Fruit fly (Drosophila melanogaster) whole organism, prepupa: Measurements from ENCODE around the gene Clc.

Experiments used
- Blimp-1 ChIP-seq: fragments of 200-800 bp; sonication (Bioruptor generic); optimal IDR thresholded peaks from 3 replicates; lab custom pipeline; 2017; ENCODE audit warnings: missing biosample characterization, missing genetic modification characterization, mild to moderate bottlenecking, moderate library complexity, missing genetic modification reagents
- CG10631 ChIP-seq: fragments of 200-800 bp; sonication (Bioruptor generic); optimal IDR thresholded peaks from 2 replicates; lab custom pipeline; 2016; ENCODE audit warnings: missing biosample characterization, missing genetic modification characterization
- CG10669 ChIP-seq: fragments of 200-800 bp; sonication (Bioruptor generic); optimal IDR thresholded peaks from 3 replicates; lab custom pipeline; 2018; ENCODE audit warnings: missing biosample characterization, mild to moderate bottlenecking, missing genetic modification characterization, moderate library complexity
- CG11294 ChIP-seq: fragments of 200-800 bp; sonication (Bioruptor generic); IDR thresholded peaks from 2 replicates; pipeline ENCODE4 v1.3.6; 2022; ENCODE audit warnings: missing biosample characterization, missing genetic modification characterization
- CG11762 ChIP-seq: fragments of 200-800 bp; sonication (Bioruptor generic); optimal IDR thresholded peaks from 3 replicates; lab custom pipeline; 2016; ENCODE audit warnings: missing biosample characterization, missing genetic modification characterization; ENCODE audit not compliant: insufficient read depth
- CG11902 ChIP-seq: fragments of 200-800 bp; sonication (Bioruptor generic); optimal IDR thresholded peaks from 3 replicates; lab custom pipeline; 2016; ENCODE audit warnings: missing biosample characterization, missing genetic modification characterization
- CG1621 ChIP-seq: fragments of 200-800 bp; sonication (Bioruptor generic); optimal IDR thresholded peaks from 3 replicates; lab custom pipeline; 2018; ENCODE audit warnings: missing biosample characterization, mild to moderate bottlenecking, missing genetic modification characterization
- CG31627 ChIP-seq: fragments of 200-800 bp; sonication (Bioruptor generic); optimal IDR thresholded peaks from 3 replicates; lab custom pipeline; 2016; ENCODE audit warnings: missing biosample characterization, missing genetic modification characterization
- CG34406 ChIP-seq: fragments of 200-800 bp; sonication (Bioruptor generic); optimal IDR thresholded peaks from 3 replicates; lab custom pipeline; 2016; ENCODE audit warnings: missing biosample characterization, missing genetic modification characterization
- CG3919 ChIP-seq: fragments of 200-800 bp; sonication (Bioruptor generic); optimal IDR thresholded peaks from 3 replicates; lab custom pipeline; 2016; ENCODE audit warnings: missing biosample characterization, missing genetic modification characterization
- CG4318 ChIP-seq: fragments of 200-800 bp; sonication (Bioruptor generic); optimal IDR thresholded peaks from 3 replicates; lab custom pipeline; 2017; ENCODE audit warnings: missing biosample characterization, mild to moderate bottlenecking, missing genetic modification characterization
- CG6163 ChIP-seq: fragments of 200-800 bp; sonication (Bioruptor generic); IDR thresholded peaks from 3 replicates; pipeline ENCODE4 v1.3.6; 2022; ENCODE audit warnings: missing biosample characterization, missing genetic modification characterization
- CG6792 ChIP-seq: fragments of 200-800 bp; sonication (Bioruptor generic); optimal IDR thresholded peaks from 3 replicates; lab custom pipeline; 2016; ENCODE audit warnings: missing biosample characterization, missing genetic modification characterization
- CG6808 ChIP-seq: fragments of 200-800 bp; sonication (Bioruptor generic); optimal IDR thresholded peaks from 3 replicates; lab custom pipeline; 2017; ENCODE audit warnings: missing biosample characterization, missing genetic modification characterization, mild to moderate bottlenecking, moderate library complexity, missing genetic modification reagents
- CG6854 ChIP-seq: fragments of 200-800 bp; sonication (Bioruptor generic); optimal IDR thresholded peaks from 2 replicates; lab custom pipeline; 2017; ENCODE audit warnings: missing biosample characterization, mild to moderate bottlenecking, missing genetic modification characterization
- CG8119 ChIP-seq: fragments of 200-800 bp; sonication (Bioruptor generic); IDR thresholded peaks from 3 replicates; pipeline ENCODE4 v1.3.6; 2022; ENCODE audit warnings: missing biosample characterization, missing genetic modification characterization
- CG8319 ChIP-seq: fragments of 200-800 bp; sonication (Bioruptor generic); optimal IDR thresholded peaks from 3 replicates; lab custom pipeline; 2016; ENCODE audit warnings: missing biosample characterization, missing genetic modification characterization
- CG8632 ChIP-seq: fragments of 200-800 bp; sonication (Bioruptor generic); optimal IDR thresholded peaks from 3 replicates; lab custom pipeline; 2016; ENCODE audit warnings: missing biosample characterization, missing genetic modification characterization
- Eip78C ChIP-seq: fragments of 200-800 bp; sonication (Bioruptor generic); peaks from one replicate; lab custom pipeline; 2016; ENCODE audit warnings: missing biosample characterization, missing genetic modification characterization
- Eip93F ChIP-seq: fragments of 200-800 bp; sonication (Bioruptor generic); optimal IDR thresholded peaks from 2 replicates; lab custom pipeline; 2016; ENCODE audit warnings: missing biosample characterization, mild to moderate bottlenecking, missing genetic modification characterization
- Ets21C ChIP-seq: fragments of 200-800 bp; sonication (Bioruptor generic); optimal IDR thresholded peaks from 3 replicates; lab custom pipeline; 2016; ENCODE audit warnings: missing biosample characterization, missing genetic modification characterization
- Ets96B ChIP-seq: fragments of 200-800 bp; optimal IDR thresholded peaks from 2 replicates; lab custom pipeline; 2019; ENCODE audit warnings: missing biosample characterization, mild to moderate bottlenecking, missing genetic modification characterization, moderate library complexity
- Gug ChIP-seq: fragments of 200-800 bp; sonication (Bioruptor generic); IDR thresholded peaks from 2 replicates; pipeline ENCODE4 v1.3.6; 2022; ENCODE audit warnings: missing biosample characterization, missing genetic modification characterization
- Lpt ChIP-seq: fragments of 200-800 bp; sonication (Bioruptor generic); optimal IDR thresholded peaks from 3 replicates; lab custom pipeline; 2016; ENCODE audit warnings: missing biosample characterization, missing genetic modification characterization
- Met ChIP-seq: fragments of 200-800 bp; sonication (Bioruptor generic); optimal IDR thresholded peaks from 3 replicates; lab custom pipeline; 2016; ENCODE audit warnings: missing biosample characterization, missing genetic modification characterization
- OdsH ChIP-seq: fragments of 200-800 bp; sonication (Bioruptor generic); optimal IDR thresholded peaks from 3 replicates; lab custom pipeline; 2016; ENCODE audit warnings: missing biosample characterization, missing genetic modification characterization
- Smox ChIP-seq: fragments of 200-800 bp; sonication (Bioruptor generic); optimal IDR thresholded peaks from 3 replicates; lab custom pipeline; 2016; ENCODE audit warnings: missing biosample characterization, missing genetic modification characterization
- Sox102F ChIP-seq: fragments of 200-800 bp; sonication (Bioruptor generic); optimal IDR thresholded peaks from 2 replicates; lab custom pipeline; 2016; ENCODE audit warnings: missing biosample characterization, mild to moderate bottlenecking, missing genetic modification characterization
- Sox15 ChIP-seq: fragments of 200-800 bp; sonication (Bioruptor generic); optimal IDR thresholded peaks from 3 replicates; lab custom pipeline; 2016; ENCODE audit warnings: missing biosample characterization, missing genetic modification characterization
- achi ChIP-seq: fragments of 200-800 bp; sonication (Bioruptor generic); optimal IDR thresholded peaks from 3 replicates; lab custom pipeline; 2016; ENCODE audit warnings: missing biosample characterization, missing genetic modification characterization
- acj6 ChIP-seq: fragments of 200-800 bp; sonication (Bioruptor generic); optimal IDR thresholded peaks from 3 replicates; lab custom pipeline; 2016; ENCODE audit warnings: missing biosample characterization, missing genetic modification characterization
- dac ChIP-seq: fragments of 200-800 bp; sonication (Bioruptor generic); optimal IDR thresholded peaks from 2 replicates; lab custom pipeline; 2017; ENCODE audit warnings: missing biosample characterization, mild to moderate bottlenecking, missing genetic modification characterization
- dsx ChIP-seq: fragments of 200-800 bp; optimal IDR thresholded peaks from 3 replicates; lab custom pipeline; 2019; ENCODE audit warnings: missing biosample characterization, mild to moderate bottlenecking, missing genetic modification characterization, moderate library complexity; ENCODE audit not compliant: poor library complexity, severe bottlenecking
- eg ChIP-seq: fragments of 200-800 bp; sonication (Bioruptor generic); IDR thresholded peaks from 3 replicates; pipeline ENCODE4 v1.3.6; 2022; ENCODE audit warnings: missing biosample characterization, missing genetic modification characterization
- esn ChIP-seq: fragments of 200-800 bp; sonication (Bioruptor generic); optimal IDR thresholded peaks from 2 replicates; lab custom pipeline; 2016; ENCODE audit warnings: missing biosample characterization, mild to moderate bottlenecking, missing genetic modification characterization, moderate library complexity
- fd59A ChIP-seq: fragments of 200-800 bp; sonication (Bioruptor generic); optimal IDR thresholded peaks from 2 replicates; lab custom pipeline; 2017; ENCODE audit warnings: missing biosample characterization, mild to moderate bottlenecking, missing genetic modification characterization, missing genetic modification reagents
- fd85E ChIP-seq: fragments of 200-800 bp; sonication (Bioruptor generic); optimal IDR thresholded peaks from 3 replicates; lab custom pipeline; 2016; ENCODE audit warnings: missing biosample characterization, missing genetic modification characterization
- lz ChIP-seq: fragments of 200-800 bp; sonication (Bioruptor generic); optimal IDR thresholded peaks from 3 replicates; lab custom pipeline; 2016; ENCODE audit warnings: missing biosample characterization, missing genetic modification characterization
- net ChIP-seq: fragments of 200-800 bp; sonication (Bioruptor generic); optimal IDR thresholded peaks from 3 replicates; lab custom pipeline; 2016; ENCODE audit warnings: missing biosample characterization, missing genetic modification characterization
- pdm3 ChIP-seq: fragments of 200-800 bp; sonication (Bioruptor generic); optimal IDR thresholded peaks from 3 replicates; lab custom pipeline; 2016; ENCODE audit warnings: missing biosample characterization, missing genetic modification characterization
- salr ChIP-seq, 2 experiments: fragments of 200-800 bp; sonication (Bioruptor generic); optimal IDR thresholded peaks; 3 replicates each; lab custom pipeline; 2016 to 2018; ENCODE audit warnings: missing biosample characterization in 2 of 2, missing genetic modification characterization in 2 of 2, mild to moderate bottlenecking in 1 of 2
- spab ChIP-seq: fragments of 200-800 bp; sonication (Bioruptor generic); optimal IDR thresholded peaks from 2 replicates; lab custom pipeline; 2017; ENCODE audit warnings: missing biosample characterization, mild to moderate bottlenecking, missing genetic modification characterization, missing genetic modification reagents
- ss ChIP-seq, 2 experiments: fragments of 200-800 bp; sonication (Bioruptor generic); optimal IDR thresholded peaks; 2 replicates in 1 of 2; 3 replicates in 1 of 2; lab custom pipeline; 2017 to 2018; ENCODE audit warnings: mild to moderate bottlenecking in 2 of 2, missing biosample characterization in 2 of 2, missing genetic modification characterization in 2 of 2, moderate library complexity in 1 of 2
- svp ChIP-seq: fragments of 200-800 bp; sonication (Bioruptor generic); peaks from one replicate; lab custom pipeline; 2016; ENCODE audit warnings: missing biosample characterization, missing genetic modification characterization
- topi ChIP-seq: fragments of 200-800 bp; sonication (Bioruptor generic); optimal IDR thresholded peaks from 3 replicates; lab custom pipeline; 2016; ENCODE audit warnings: missing biosample characterization, missing genetic modification characterization
- vri ChIP-seq: fragments of 200-800 bp; sonication (Bioruptor generic); optimal IDR thresholded peaks from 3 replicates; lab custom pipeline; 2016; ENCODE audit warnings: missing biosample characterization, mild to moderate bottlenecking, missing genetic modification characterization

Gene Clc

DNA sequence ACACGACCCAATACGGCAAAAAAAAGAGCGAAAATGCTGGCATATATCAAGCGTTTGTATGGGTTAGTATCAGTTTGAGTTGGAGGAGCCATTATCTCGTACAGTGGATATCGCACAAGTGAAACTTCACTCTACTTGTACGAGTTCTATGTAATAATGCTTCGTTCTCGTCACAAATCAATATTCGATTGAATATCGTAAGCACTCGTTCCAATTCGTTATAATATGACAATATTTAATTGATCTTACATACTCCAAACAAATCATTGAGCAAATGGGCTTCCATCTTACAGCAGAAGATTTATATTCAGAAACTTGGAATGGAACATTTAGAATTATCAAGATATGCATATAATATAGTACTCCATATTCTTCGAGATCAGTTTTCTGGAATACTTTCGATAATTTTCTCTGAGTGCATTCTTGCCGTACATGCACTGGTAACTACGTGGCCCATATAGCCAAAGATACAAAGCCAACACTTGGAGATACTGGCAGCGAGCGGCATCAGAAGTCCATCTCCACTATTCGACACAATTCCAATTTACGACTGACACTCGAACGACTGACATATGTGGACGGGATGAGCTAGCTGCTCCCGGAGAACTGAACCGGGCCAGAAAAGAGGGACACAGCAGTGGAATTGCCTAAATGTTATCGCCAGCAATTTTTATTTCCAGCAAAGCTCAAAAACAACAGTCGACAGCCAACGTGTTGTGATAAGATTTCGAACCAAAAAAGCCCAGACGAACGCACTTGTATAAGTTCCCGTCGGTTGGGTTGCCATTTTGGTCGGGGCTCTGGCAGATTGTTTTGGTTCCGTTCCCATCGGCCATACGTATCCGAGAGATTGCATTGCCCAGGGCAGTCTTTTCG is 47.7 kb upstream of the Clc start (continued):
- TF ChIP-seq CG1621, result no peak
- TF ChIP-seq Smox (GFP tag; lab: Kevin White, UChicago), result peak; percentile 47
- TF ChIP-seq net, result no peak
- no peak for TF ChIP-seq CG34406 (GFP tag; lab: Kevin White, UChicago)
- TF ChIP-seq CG6808, result no peak
- no peak for TF ChIP-seq CG8119
- peak; percentile 31 for TF ChIP-seq CG10631 (GFP tag; lab: Kevin White, UChicago)
- peak; percentile 19 for TF ChIP-seq vri
- TF ChIP-seq acj6 (GFP tag; lab: Kevin White, UChicago), result no peak
- no peak for TF ChIP-seq fd85E
- TF ChIP-seq OdsH (GFP tag; lab: Kevin White, UChicago), result peak; percentile 35
- no peak for TF ChIP-seq pdm3 (GFP tag; lab: Kevin White, UChicago)
- no peak for TF ChIP-seq fd59A
- no peak for TF ChIP-seq CG10669 (GFP tag; lab: Kevin White, UChicago)
- TF ChIP-seq spab (GFP tag; lab: Kevin White, UChicago), result no peak

DNA sequence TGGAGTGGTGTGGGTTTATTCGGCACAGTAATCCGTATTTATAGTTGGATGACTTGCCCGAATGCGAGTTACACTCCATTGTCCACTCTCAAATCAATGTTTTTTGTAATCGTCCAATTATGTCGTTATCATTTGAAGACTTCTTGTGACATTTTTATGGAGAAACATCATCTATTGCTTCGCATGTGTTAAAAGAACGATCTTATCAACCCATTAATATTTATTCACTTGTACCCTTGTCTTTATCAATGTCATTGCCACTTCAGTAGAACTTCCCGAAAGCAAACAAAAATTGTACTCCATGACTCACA is 47.1 kb upstream of the Clc start:
- no peak for TF ChIP-seq spab (GFP tag; lab: Kevin White, UChicago)
- no peak for TF ChIP-seq CG10631 (GFP tag; lab: Kevin White, UChicago)
- TF ChIP-seq esn (GFP tag; lab: Kevin White, UChicago), result no peak
- no peak for TF ChIP-seq CG11294 (GFP tag; lab: Robert Waterston, UW)
- no peak for TF ChIP-seq CG8119
- TF ChIP-seq eg (GFP tag; lab: Robert Waterston, UW), result no peak
- no peak for TF ChIP-seq CG11762 (GFP tag; lab: Kevin White, UChicago)
- no peak for TF ChIP-seq net
- TF ChIP-seq CG6792 (GFP tag; lab: Kevin White, UChicago), result no peak
- TF ChIP-seq CG31627 (GFP tag; lab: Kevin White, UChicago), result no peak
- TF ChIP-seq salr (GFP tag; optimal IDR thresholded peaks at IDR 0.05; lab: Kevin White, UChicago), result no peak
- TF ChIP-seq CG6163, result no peak
- TF ChIP-seq CG8632, result no peak
- no peak for TF ChIP-seq Smox (GFP tag; lab: Kevin White, UChicago)
- no peak for TF ChIP-seq acj6 (GFP tag; lab: Kevin White, UChicago)
- no peak for TF ChIP-seq dsx (GFP tag; lab: Kevin White, UChicago)
- no peak for TF ChIP-seq achi

DNA sequence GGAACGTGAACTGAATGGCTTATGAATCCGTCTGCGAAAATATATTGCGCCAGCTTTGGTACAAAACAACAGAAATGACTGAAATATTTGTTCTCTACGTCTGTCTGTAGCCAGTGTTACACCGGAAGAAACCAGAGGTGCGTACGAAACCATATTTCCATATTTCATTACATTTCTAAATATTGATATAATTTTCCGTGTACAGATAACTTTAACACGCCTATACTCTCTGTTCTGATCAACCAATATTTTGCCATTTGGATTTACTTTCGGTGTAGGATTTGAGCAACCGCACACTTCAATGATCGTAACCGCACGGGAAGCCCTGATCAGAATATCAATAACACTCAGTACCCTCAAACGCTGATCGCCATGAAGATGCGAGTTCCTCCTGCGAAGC is 46.1 kb upstream of the Clc start:
- TF ChIP-seq CG6854 (GFP tag; lab: Kevin White, UChicago), result peak; percentile 28
- peak; percentile 34 for TF ChIP-seq CG11902 (GFP tag; lab: Kevin White, UChicago)
- TF ChIP-seq esn (GFP tag; lab: Kevin White, UChicago), result peak; percentile 76
- no peak for TF ChIP-seq CG4318 (GFP tag; lab: Kevin White, UChicago)
- TF ChIP-seq Lpt (GFP tag; lab: Kevin White, UChicago), result peak; percentile 15
- peak; percentile 45 for TF ChIP-seq Gug (GFP tag; lab: Robert Waterston, UW)
- peak; percentile 67 for TF ChIP-seq CG6163
- TF ChIP-seq vri, result peak; percentile 69
- TF ChIP-seq Eip93F (GFP tag; lab: Kevin White, UChicago), result no peak
- TF ChIP-seq Ets96B, result peak; percentile 61
- TF ChIP-seq Ets21C (GFP tag; lab: Kevin White, UChicago), result peak; percentile 54
- peak; percentile 23 to 34 for TF ChIP-seq ss (GFP tag; optimal IDR thresholded peaks at IDR 0.05; lab: Kevin White, UChicago)
- peak; percentile 19 for TF ChIP-seq Blimp-1 (GFP tag; lab: Kevin White, UChicago)
- TF ChIP-seq CG8319, result peak; percentile 20
- TF ChIP-seq OdsH (GFP tag; lab: Kevin White, UChicago), result peak; percentile 57
- peak; percentile 80 for TF ChIP-seq Met (GFP tag; lab: Kevin White, UChicago)
- TF ChIP-seq CG1621, result peak; percentile 55
- peak; percentile 87 for TF ChIP-seq Eip78C (GFP tag; lab: Kevin White, UChicago)
- TF ChIP-seq svp (GFP tag; lab: Kevin White, UChicago), result no peak
- TF ChIP-seq dac (GFP tag; lab: Kevin White, UChicago), result no peak
- TF ChIP-seq topi (GFP tag; lab: Kevin White, UChicago), result peak; percentile 72
- TF ChIP-seq salr (GFP tag; optimal IDR thresholded peaks at IDR 0.05; lab: Kevin White, UChicago), result peak; percentile 16 to 18
- no peak for TF ChIP-seq fd85E
- TF ChIP-seq CG8632, result peak; percentile 29
- peak; percentile 64 for TF ChIP-seq achi
- peak; percentile 25 for TF ChIP-seq Sox15
- peak; percentile 59 for TF ChIP-seq CG10631 (GFP tag; lab: Kevin White, UChicago)
- TF ChIP-seq Sox102F (GFP tag; lab: Kevin White, UChicago), result peak; percentile 72
- peak; percentile 66 for TF ChIP-seq CG3919
- peak; percentile 79 for TF ChIP-seq lz
